Worm (Caenorhabditis elegans) whole organism, late embryonic: ENCODE results near the gene vab-2.

Source experiments
- C08G9.2 ChIP-seq: sonication (generic microtip); optimal IDR thresholded peaks from 2 replicates; lab custom pipeline; 2016; ENCODE audit warnings: mild to moderate bottlenecking, missing genetic modification characterization, moderate library complexity, missing compliant biosample characterization
- K02D7.2 ChIP-seq: sonication (generic microtip); optimal IDR thresholded peaks from 2 replicates; lab custom pipeline; 2017; ENCODE audit warnings: mild to moderate bottlenecking, missing genetic modification characterization, missing compliant biosample characterization
- Y22D7AL.16 ChIP-seq: sonication (generic microtip); optimal IDR thresholded peaks from 2 replicates; lab custom pipeline; 2016; ENCODE audit warnings: missing genetic modification characterization, missing compliant biosample characterization
- ceh-14 ChIP-seq: sonication (generic microtip); optimal IDR thresholded peaks from 2 replicates; lab custom pipeline; 2016; ENCODE audit warnings: missing genotype, missing genetic modification characterization, missing compliant biosample characterization
- ceh-18 ChIP-seq: sonication (generic microtip); optimal IDR thresholded peaks from 2 replicates; lab custom pipeline; 2016; ENCODE audit warnings: missing genetic modification characterization, missing compliant biosample characterization
- ceh-2 ChIP-seq: sonication (generic microtip); optimal IDR thresholded peaks from 2 replicates; lab custom pipeline; 2016; ENCODE audit warnings: missing genotype, missing genetic modification characterization, missing compliant biosample characterization
- ceh-24 ChIP-seq: sonication (generic microtip); optimal IDR thresholded peaks from 2 replicates; lab custom pipeline; 2016; ENCODE audit warnings: mild to moderate bottlenecking, missing genetic modification characterization, missing compliant biosample characterization
- ceh-30 ChIP-seq: fragments of 150-350 bp; optimal IDR thresholded peaks from 2 replicates; lab custom pipeline; 2014; ENCODE audit warnings: missing biosample characterization, missing genetic modification characterization
- ceh-31 ChIP-seq: sonication (generic microtip); optimal IDR thresholded peaks from 2 replicates; lab custom pipeline; 2016; ENCODE audit warnings: missing genetic modification characterization, missing compliant biosample characterization
- ceh-34 ChIP-seq: sonication (generic microtip); optimal IDR thresholded peaks from 2 replicates; lab custom pipeline; 2016; ENCODE audit warnings: mild to moderate bottlenecking, missing genetic modification characterization, missing compliant biosample characterization
- ceh-45 ChIP-seq: fragments of 200-800 bp; sonication (Bioruptor generic); IDR thresholded peaks from 2 replicates; pipeline ENCODE4 v1.3.6; 2022; ENCODE audit warnings: missing genetic modification reagents, missing genetic modification characterization, missing compliant biosample characterization
- ceh-48 ChIP-seq: sonication (generic microtip); optimal IDR thresholded peaks from 2 replicates; lab custom pipeline; 2016; ENCODE audit warnings: missing genetic modification characterization, inconsistent platforms, missing compliant biosample characterization
- che-1 ChIP-seq: sonication (generic microtip); optimal IDR thresholded peaks from 2 replicates; lab custom pipeline; 2016; ENCODE audit warnings: mild to moderate bottlenecking, missing genetic modification characterization, missing compliant biosample characterization
- elt-2 ChIP-seq: sonication (generic microtip); optimal IDR thresholded peaks from 2 replicates; lab custom pipeline; 2016; ENCODE audit warnings: missing genetic modification reagents, missing genetic modification characterization, missing compliant biosample characterization
- elt-4 ChIP-seq: sonication (generic microtip); optimal IDR thresholded peaks from 2 replicates; lab custom pipeline; 2016; ENCODE audit warnings: missing genetic modification characterization, missing compliant biosample characterization
- fax-1 ChIP-seq: sonication (generic microtip); optimal IDR thresholded peaks from 2 replicates; lab custom pipeline; 2016; ENCODE audit warnings: missing genotype, missing genetic modification characterization, missing compliant biosample characterization
- hlh-15 ChIP-seq: sonication (generic microtip); optimal IDR thresholded peaks from 2 replicates; lab custom pipeline; 2016; ENCODE audit warnings: missing genetic modification characterization, missing compliant biosample characterization
- lin-11 ChIP-seq: fragments of 200-800 bp; sonication (Bioruptor generic); optimal IDR thresholded peaks from 2 replicates; lab custom pipeline; 2018; ENCODE audit warnings: mild to moderate bottlenecking, missing genetic modification characterization, missing compliant biosample characterization
- madf-2 ChIP-seq: sonication (generic microtip); optimal IDR thresholded peaks from 2 replicates; lab custom pipeline; 2017; ENCODE audit warnings: missing genetic modification characterization, missing compliant biosample characterization
- nfya-1 ChIP-seq: sonication (generic microtip); optimal IDR thresholded peaks from 2 replicates; lab custom pipeline; 2017; ENCODE audit warnings: missing genetic modification characterization, mild to moderate bottlenecking, missing compliant biosample characterization, antibody characterized with exemption, moderate library complexity
- odd-2 ChIP-seq: sonication (generic microtip); optimal IDR thresholded peaks from 2 replicates; lab custom pipeline; 2017; ENCODE audit warnings: antibody characterized with exemption, mild to moderate bottlenecking, missing genetic modification characterization, missing compliant biosample characterization
- pha-4 ChIP-seq: fragments of 150-350 bp; optimal IDR thresholded peaks from 2 replicates; lab custom pipeline; 2018; ENCODE audit warnings: missing biosample characterization, missing genetic modification reagents, missing genetic modification characterization
- rnt-1 ChIP-seq: sonication (generic microtip); optimal IDR thresholded peaks from 2 replicates; lab custom pipeline; 2016; ENCODE audit warnings: missing genetic modification characterization, missing compliant biosample characterization
- sdc-2 ChIP-seq: sonication (generic microtip); optimal IDR thresholded peaks from 2 replicates; lab custom pipeline; 2016; ENCODE audit warnings: missing genotype, missing genetic modification characterization, missing compliant biosample characterization
- sox-2 ChIP-seq: fragments of 200-800 bp; sonication (Bioruptor generic); IDR thresholded peaks from 2 replicates; pipeline ENCODE4 v1.3.6; 2022; ENCODE audit warnings: missing genetic modification reagents, missing genetic modification characterization, missing compliant biosample characterization
- sox-4 ChIP-seq: sonication (generic microtip); optimal IDR thresholded peaks from 2 replicates; lab custom pipeline; 2017; ENCODE audit warnings: mild to moderate bottlenecking, missing genetic modification characterization, inconsistent platforms, missing compliant biosample characterization
- tbx-7 ChIP-seq: sonication (generic microtip); optimal IDR thresholded peaks from 2 replicates; lab custom pipeline; 2016; ENCODE audit warnings: missing genotype, missing genetic modification characterization, missing compliant biosample characterization
- ttx-3 ChIP-seq: sonication (generic microtip); optimal IDR thresholded peaks from 2 replicates; lab custom pipeline; 2016; ENCODE audit warnings: missing genetic modification reagents, missing genetic modification characterization, missing compliant biosample characterization
- unc-3 ChIP-seq, 2 experiments: fragments of 200-800 bp in 1 of 2; sonication (Bioruptor generic) in 1 of 2; sonication (generic microtip) in 1 of 2; conservative IDR thresholded peaks in 1 of 2; optimal IDR thresholded peaks in 1 of 2; 2 replicates each; pipeline versions ENCODE4 v1.3.6 to Lab custom; 2016 to 2022; ENCODE audit warnings: missing compliant biosample characterization in 2 of 2, missing genetic modification characterization in 2 of 2, missing genetic modification reagents in 1 of 2
- unc-42 ChIP-seq: sonication (generic microtip); optimal IDR thresholded peaks from 2 replicates; lab custom pipeline; 2016; ENCODE audit warnings: missing genotype, missing genetic modification characterization, missing compliant biosample characterization
- zip-5 ChIP-seq: sonication (generic microtip); optimal IDR thresholded peaks from 2 replicates; lab custom pipeline; 2016; ENCODE audit warnings: missing genetic modification characterization, missing compliant biosample characterization

Gene vab-2

DNA sequence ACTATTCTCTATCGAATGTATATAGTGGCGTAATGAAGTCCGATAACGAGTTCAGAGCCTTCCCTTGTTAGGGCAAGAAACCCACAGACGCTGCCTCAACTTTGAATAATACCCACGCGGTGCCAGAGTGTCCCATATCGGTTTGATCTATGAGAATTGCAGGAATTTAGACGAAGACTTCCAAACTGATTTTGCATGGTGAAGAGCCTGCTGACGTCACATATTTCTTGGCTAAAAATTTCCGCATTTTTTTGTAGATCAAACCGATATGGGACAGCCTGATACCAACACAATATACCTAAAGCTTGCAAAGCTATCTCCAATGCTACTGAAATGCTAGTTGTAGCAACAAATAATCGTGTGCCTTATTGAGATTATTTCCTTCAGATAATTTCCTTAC, 24.8 kb downstream of the vab-2 start:
- TF ChIP-seq pha-4 (tag; lab: Kevin White, UChicago) (no peak), tbx-7 (no peak), ceh-2 (no peak), elt-4 (tag; lab: Kevin White, UChicago) (no peak), hlh-15 (tag; lab: Kevin White, UChicago) (no peak), madf-2 (tag; lab: Kevin White, UChicago) (no peak), fax-1 (no peak)

DNA sequence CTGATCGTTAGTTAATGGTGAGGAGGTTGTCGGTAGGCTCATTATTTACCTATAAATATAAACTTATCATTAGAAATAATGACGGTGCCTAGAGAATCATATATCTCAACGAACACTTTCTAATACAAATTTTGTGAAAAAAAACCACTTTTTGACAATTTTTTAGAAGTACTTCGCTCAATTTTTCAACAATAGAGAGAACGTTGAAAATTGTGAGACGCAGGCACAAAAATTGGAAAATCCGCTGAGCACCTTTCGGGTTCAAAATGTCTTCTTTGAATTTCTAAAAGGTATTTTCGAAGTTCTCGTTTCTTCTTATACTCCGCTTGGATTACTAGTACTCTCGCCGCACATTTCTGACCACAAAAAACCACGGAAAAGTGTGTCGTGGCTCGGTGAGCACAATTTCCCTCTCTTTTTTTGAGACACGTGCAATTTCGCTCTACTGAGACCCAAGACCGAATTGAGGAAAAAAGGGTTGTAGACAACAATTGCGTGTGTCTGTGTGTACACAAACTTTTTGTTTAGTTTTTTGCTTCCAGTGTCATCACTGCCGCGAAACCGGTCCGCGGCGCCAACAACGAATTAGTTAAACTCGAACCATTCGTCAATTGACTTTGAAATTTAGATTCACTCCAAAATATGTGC, 25.7 kb downstream of the vab-2 start, which contains the start of gene nape-1:
Gene nape-1, minus strand, starts transcription at position 51 of the 648 bp plus-strand sequence.
- TF ChIP-seq ceh-18 (tag; lab: Kevin White, UChicago) (peak; percentile 40), C08G9.2 (tag; lab: Kevin White, UChicago) (no peak)

- TF ChIP-seq unc-42 (tag; lab: Kevin White, UChicago) = no peak
- TF ChIP-seq ceh-31 (tag; lab: Kevin White, UChicago) = peak; percentile 3
- TF ChIP-seq zip-5 = no peak
- no peak for TF ChIP-seq elt-2 (tag; lab: Kevin White, UChicago)
- TF ChIP-seq ceh-48 (tag; lab: Kevin White, UChicago) = peak; percentile 34
Observed at ce11 chrIV:3738655-3739403, 27.8 kb downstream of the vab-2 start, which contains the start of gene nape-2. TSS of gene nape-2 (minus strand) at chrIV:3738925.

DNA sequence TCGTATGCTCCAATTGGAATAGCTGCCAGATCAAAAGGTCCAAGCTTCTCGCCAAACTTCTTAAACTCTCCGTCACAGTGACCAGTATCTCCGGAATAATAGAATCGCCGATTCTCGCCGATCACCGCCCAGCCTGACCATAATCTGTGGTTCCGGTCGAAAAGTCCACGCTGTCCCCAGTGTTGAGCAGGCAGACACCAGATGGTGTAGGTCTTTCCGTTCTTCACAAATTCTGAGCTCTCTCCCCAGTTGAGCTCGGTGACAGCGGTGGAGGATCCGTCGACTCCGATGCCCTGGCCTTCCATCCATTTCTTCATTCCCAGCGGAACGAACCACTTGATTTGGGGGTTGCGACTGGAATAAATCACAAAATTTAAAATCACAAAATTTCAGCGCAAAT, 30.4 kb downstream of the vab-2 start:
- TF ChIP-seq lin-11 (tag; lab: Kevin White, UChicago) (no peak), rnt-1 (no peak), elt-4 (tag; lab: Kevin White, UChicago) (no peak), ceh-2 (no peak), che-1 (tag; lab: Kevin White, UChicago) (no peak), unc-3 (GFP tag; conservative IDR thresholded peaks at IDR 0.05; lab: Robert Waterston, UW) (no peak), unc-3 (tag; optimal IDR thresholded peaks at IDR 0.05; lab: Kevin White, UChicago) (no peak), ceh-14 (tag; lab: Kevin White, UChicago) (no peak)

DNA sequence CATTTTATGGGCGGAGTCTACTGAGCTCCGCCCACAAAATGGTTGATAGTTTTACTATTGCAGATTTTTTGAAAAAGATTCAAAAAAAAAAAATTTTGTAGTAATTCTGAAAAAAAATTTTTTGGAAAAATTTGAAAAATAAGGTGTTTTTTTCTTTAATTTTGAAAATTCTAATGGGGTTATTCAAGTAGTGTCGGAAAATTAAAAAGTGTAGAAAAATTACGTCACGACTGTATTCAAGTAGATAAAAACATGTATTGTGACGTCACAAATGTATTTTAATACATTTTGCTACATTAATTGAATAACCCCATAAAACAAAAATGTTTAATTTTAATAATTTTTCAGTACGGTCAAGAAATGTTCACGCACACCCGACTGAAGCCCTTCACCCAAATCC, 33.3 kb downstream of the vab-2 start:
- TF ChIP-seq ceh-30 (no peak), K02D7.2 (tag; lab: Kevin White, UChicago) (no peak), ceh-45 (no peak), nfya-1 (no peak), elt-4 (tag; lab: Kevin White, UChicago) (no peak), odd-2 (tag; lab: Kevin White, UChicago) (no peak), ceh-24 (tag; lab: Kevin White, UChicago) (no peak), sox-4 (tag; lab: Kevin White, UChicago) (no peak), ceh-34 (tag; lab: Kevin White, UChicago) (no peak), hlh-15 (tag; lab: Kevin White, UChicago) (no peak), sox-2 (GFP tag; lab: Robert Waterston, UW) (no peak), sdc-2 (no peak)

DNA sequence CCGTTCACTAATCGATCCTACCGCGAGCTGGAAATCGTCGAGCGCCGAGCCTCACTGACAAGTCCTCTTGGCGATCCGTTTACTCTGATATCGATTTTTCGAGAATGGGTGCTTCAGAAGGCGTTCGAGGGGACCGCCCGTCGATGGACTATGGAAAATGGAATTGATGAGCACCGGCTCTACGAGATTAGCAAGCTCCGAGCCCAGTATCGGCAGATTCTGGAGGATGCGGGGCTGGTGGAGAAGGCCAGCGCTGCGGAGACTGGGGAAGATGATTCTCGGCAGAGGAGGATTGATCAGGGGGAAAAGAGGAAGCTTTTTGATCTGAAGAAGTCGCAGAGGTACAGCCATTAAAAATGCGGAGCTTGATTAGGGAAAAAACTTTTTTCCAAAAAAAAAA, 35.2 kb downstream of the vab-2 start:
- TF ChIP-seq unc-3 (GFP tag; conservative IDR thresholded peaks at IDR 0.05; lab: Robert Waterston, UW) (no peak), unc-3 (tag; optimal IDR thresholded peaks at IDR 0.05; lab: Kevin White, UChicago) (no peak), lin-11 (tag; lab: Kevin White, UChicago) (no peak), pha-4 (tag; lab: Kevin White, UChicago) (no peak), Y22D7AL.16 (tag; lab: Kevin White, UChicago) (no peak), elt-4 (tag; lab: Kevin White, UChicago) (peak; percentile 67), sdc-2 (no peak), ttx-3 (tag; lab: Kevin White, UChicago) (no peak)
